Worm (Caenorhabditis elegans): ENCODE measurements around the gene Y62H9A.15.
A peak's percentile ranks its signal among the peaks of the same experiment; 100 is the strongest.

The Y62H9A.15 gene

ce11 chrX:11953229-11953628 is 43.3 kb upstream of the Y62H9A.15 start, which contains the start of gene T08D10.4:
Gene T08D10.4 (minus strand): TSS chrX:11953329.
- TF ChIP-seq unc-62 (GFP tag; optimal IDR thresholded peaks at IDR 0.05 in 1 of 2) (peak in 1 of 2 experiments; percentile 8), unc-62 (tag; optimal IDR thresholded peaks at IDR 0.05) (no peak), nhr-77 (tag; optimal IDR thresholded peaks at IDR 0.05) (no peak)

- TF ChIP-seq unc-62 (GFP tag; optimal IDR thresholded peaks at IDR 0.05 in 1 of 2) (peak in 1 of 2 experiments; percentile 94), unc-62 (tag; optimal IDR thresholded peaks at IDR 0.05) (no peak), attf-4 (tag; optimal IDR thresholded peaks at IDR 0.05) (no peak)
Observed at ce11 chrX:11952129-11952528, 42.2 kb upstream of the Y62H9A.15 start.

DNA sequence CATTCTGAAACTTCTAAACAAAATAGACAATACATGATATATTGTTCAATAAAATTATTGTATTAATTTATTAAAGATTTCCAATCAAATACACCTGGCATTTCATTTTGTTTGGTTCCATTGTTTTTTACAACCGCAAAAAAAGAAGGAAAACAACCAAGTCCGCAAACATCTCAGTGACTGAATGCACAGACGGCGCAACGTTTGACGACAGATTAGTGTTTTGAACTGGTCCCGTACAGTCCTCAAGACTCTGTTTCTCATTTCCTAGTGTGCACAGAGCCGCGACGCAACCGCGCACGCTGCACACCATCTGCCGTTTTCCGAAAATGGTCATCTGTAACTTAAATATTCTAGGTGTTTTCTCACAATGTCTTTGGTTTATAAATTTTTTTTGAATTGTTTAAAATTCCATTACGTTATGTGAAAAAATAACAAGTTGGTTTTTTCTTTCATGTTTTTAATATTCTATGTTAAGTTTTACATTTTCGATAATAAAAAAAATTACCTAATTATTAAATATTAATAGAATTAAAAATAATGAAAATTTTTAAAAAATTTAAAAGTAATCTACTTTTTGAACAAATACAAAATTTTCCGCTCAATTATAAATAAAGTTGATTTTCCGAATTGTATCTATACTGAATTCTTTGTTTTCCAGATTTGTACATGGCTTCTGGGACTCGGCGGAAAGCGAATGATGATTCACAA is 38.4 kb upstream of the Y62H9A.15 start, which contains the start of gene lsd-1:
Gene lsd-1 (plus strand): TSS at position 661 of the 711 bp plus-strand sequence.
- peak; percentile 28 for TF ChIP-seq rbr-2 (tag; optimal IDR thresholded peaks at IDR 0.05)
- TF ChIP-seq daf-16 (GFP tag; optimal IDR thresholded peaks at IDR 0.05) = no peak
- TF ChIP-seq daf-16 (tag; optimal IDR thresholded peaks at IDR 0.05) = peak; percentile 39
- TF ChIP-seq dmd-8 (GFP tag; IDR thresholded peaks at IDR 0.05) = no peak
- peak; percentile 42 for TF ChIP-seq dve-1 (tag; optimal IDR thresholded peaks at IDR 0.05; ENCODE audit: insufficient read depth)
- TF ChIP-seq unc-62 (GFP tag; optimal IDR thresholded peaks at IDR 0.05 in 1 of 2) = peak in 1 of 2 experiments; percentile 76
- TF ChIP-seq unc-62 (tag; optimal IDR thresholded peaks at IDR 0.05) = no peak
- no peak for TF ChIP-seq arid-1 (GFP tag; conservative IDR thresholded peaks at IDR 0.05)

ce11 chrX:11946788-11947463 is 37.0 kb upstream of the Y62H9A.15 start, which contains the start of gene nfya-1:
Gene nfya-1 (minus strand): TSS chrX:11946838.
- peak; percentile 62 for TF ChIP-seq ceh-28 (tag; optimal IDR thresholded peaks at IDR 0.05)
- peak; percentile 60 for TF ChIP-seq nhr-28 (tag; optimal IDR thresholded peaks at IDR 0.05)
- TF ChIP-seq unc-62 (GFP tag; optimal IDR thresholded peaks at IDR 0.05 in 1 of 2) = peak in 1 of 2 experiments; percentile 85
- no peak for TF ChIP-seq unc-62 (tag; optimal IDR thresholded peaks at IDR 0.05)
- peak in 1 of 2 experiments; percentile 70 for TF ChIP-seq mdl-1 (tag; optimal IDR thresholded peaks at IDR 0.05)
- peak; percentile 67 for TF ChIP-seq hlh-30 (tag; optimal IDR thresholded peaks at IDR 0.05; ENCODE audit: insufficient read depth)
- TF ChIP-seq madf-5 (GFP tag; IDR thresholded peaks at IDR 0.05) = no peak
- TF ChIP-seq nhr-25 (tag; optimal IDR thresholded peaks at IDR 0.05; ENCODE audit: borderline replicate concordance, insufficient read depth) = peak; percentile 71
- no peak for TF ChIP-seq daf-16 (GFP tag; optimal IDR thresholded peaks at IDR 0.05)
- peak; percentile 54 for TF ChIP-seq daf-16 (tag; optimal IDR thresholded peaks at IDR 0.05)
- TF ChIP-seq hif-1 (tag; optimal IDR thresholded peaks at IDR 0.05) = peak; percentile 19 to 98
- no peak for TF ChIP-seq nhr-237 (tag; optimal IDR thresholded peaks at IDR 0.05)
- TF ChIP-seq R02D3.7 (tag; optimal IDR thresholded peaks at IDR 0.05) = no peak
- peak; percentile 36 for TF ChIP-seq nhr-6 (tag; optimal IDR thresholded peaks at IDR 0.05)
- TF ChIP-seq D1046.2 (GFP tag; IDR thresholded peaks at IDR 0.05) = no peak
- peak; percentile 35 for TF ChIP-seq mxl-3 (GFP tag; optimal IDR thresholded peaks at IDR 0.05)
- peak; percentile 14; the same call in 1 of the 2 replicates for TF ChIP-seq T26A8.4 (GFP tag; IDR thresholded peaks at IDR 0.05)
- TF ChIP-seq rbr-2 (tag; optimal IDR thresholded peaks at IDR 0.05) = peak; percentile 45
- no peak for TF ChIP-seq egl-27 (tag; optimal IDR thresholded peaks at IDR 0.05)
- TF ChIP-seq mes-2 (tag; optimal IDR thresholded peaks at IDR 0.05; ENCODE audit: poor library complexity, severe bottlenecking) = peak; percentile 75
- 0 out of 2 replicates have a peak, but pooled peaks have one; percentile 9 for TF ChIP-seq madf-9 (GFP tag; conservative IDR thresholded peaks at IDR 0.05)
- no peak for TF ChIP-seq nhr-111 (GFP tag; optimal IDR thresholded peaks at IDR 0.05)
- no peak for TF ChIP-seq pha-4 (GFP tag; IDR thresholded peaks at IDR 0.05)
- TF ChIP-seq pha-4 (tag; optimal IDR thresholded peaks at IDR 0.05) = peak; percentile 55
- TF ChIP-seq aha-1 (tag) = peak; percentile 99
- peak; percentile 28 for TF ChIP-seq dpl-1 (GFP tag; optimal IDR thresholded peaks at IDR 0.05)
- TF ChIP-seq nhr-11 (tag; optimal IDR thresholded peaks at IDR 0.05) = peak; percentile 13
- TF ChIP-seq dve-1 (tag; optimal IDR thresholded peaks at IDR 0.05; ENCODE audit: insufficient read depth) = peak; percentile 33
- peak; percentile 31; the same call in 1 of the 2 replicates for TF ChIP-seq dmd-6 (GFP tag; IDR thresholded peaks at IDR 0.05)
- TF ChIP-seq duxl-1 (tag; optimal IDR thresholded peaks at IDR 0.05; ENCODE audit: poor library complexity) = peak; percentile 11
- TF ChIP-seq ceh-44 (GFP tag; IDR thresholded peaks at IDR 0.05) = no peak
- no peak for TF ChIP-seq lir-3 (tag; optimal IDR thresholded peaks at IDR 0.05)
- TF ChIP-seq hmg-1.1 (GFP tag; IDR thresholded peaks at IDR 0.05) = peak; percentile 76
